Worm (Caenorhabditis elegans) whole organism, early embryonic: ENCODE measurements around the gene Y37E11B.1.

ENCODE experiments used
- B0310.2 ChIP-seq: sonication (generic microtip); optimal IDR thresholded peaks from 2 replicates; lab custom pipeline; 2016; ENCODE audit warnings: mild to moderate bottlenecking, missing genetic modification characterization, missing compliant biosample characterization
- F13C5.2 ChIP-seq: sonication (generic microtip); optimal IDR thresholded peaks from 2 replicates; lab custom pipeline; 2017; ENCODE audit warnings: mild to moderate bottlenecking, missing genetic modification characterization, inconsistent platforms, missing compliant biosample characterization
- aly-1 ChIP-seq: sonication (generic microtip); optimal IDR thresholded peaks from 2 replicates; lab custom pipeline; 2016; ENCODE audit warnings: missing genetic modification characterization, missing compliant biosample characterization
- ama-1 ChIP-seq: fragments of 150-350 bp; optimal IDR thresholded peaks from 2 replicates; lab custom pipeline; 2014
- ceh-13 ChIP-seq: fragments of 200-800 bp; sonication (Bioruptor generic); optimal IDR thresholded peaks from 2 replicates; lab custom pipeline; 2018; ENCODE audit warnings: mild to moderate bottlenecking, missing genetic modification characterization, missing compliant biosample characterization
- ceh-36 ChIP-seq: sonication (generic microtip); optimal IDR thresholded peaks from 2 replicates; lab custom pipeline; 2016; ENCODE audit warnings: missing genetic modification characterization, inconsistent platforms, missing compliant biosample characterization
- ets-7 ChIP-seq: sonication (generic microtip); optimal IDR thresholded peaks from 2 replicates; lab custom pipeline; 2016; ENCODE audit warnings: missing genotype, missing genetic modification characterization, missing compliant biosample characterization
- flt-1 ChIP-seq: fragments of 200-800 bp; sonication (Bioruptor generic); IDR thresholded peaks from 2 replicates; pipeline ENCODE4 v1.3.6; 2022; ENCODE audit warnings: missing genetic modification characterization, missing compliant biosample characterization
- hmbx-1 ChIP-seq: sonication (generic microtip); optimal IDR thresholded peaks from 2 replicates; lab custom pipeline; 2016; ENCODE audit warnings: mild to moderate bottlenecking, missing genetic modification characterization, missing compliant biosample characterization
- hmg-4 ChIP-seq: fragments of 200-800 bp; sonication (Bioruptor generic); optimal IDR thresholded peaks from 2 replicates; lab custom pipeline; 2018; ENCODE audit warnings: mild to moderate bottlenecking, missing genetic modification characterization, missing compliant biosample characterization
- hnd-1 ChIP-seq: sonication (generic microtip); optimal IDR thresholded peaks from 2 replicates; lab custom pipeline; 2016; ENCODE audit warnings: missing genetic modification characterization, missing compliant biosample characterization
- pes-1 ChIP-seq: fragments of 200-800 bp; sonication (Bioruptor generic); IDR thresholded peaks from 2 replicates; pipeline ENCODE4 v1.3.6; 2022; ENCODE audit warnings: missing genetic modification reagents, missing genetic modification characterization, missing compliant biosample characterization
- scrt-1 ChIP-seq: fragments of 200-800 bp; sonication (Bioruptor generic); IDR thresholded peaks from 2 replicates; pipeline ENCODE4 v1.3.6; 2022; ENCODE audit warnings: missing genetic modification characterization, missing compliant biosample characterization
- sea-1 ChIP-seq: fragments of 200-800 bp; sonication (Bioruptor generic); conservative IDR thresholded peaks from 2 replicates; pipeline ENCODE4 v1.3.6; 2022; ENCODE audit warnings: missing genetic modification characterization, missing compliant biosample characterization
- tbx-11 ChIP-seq: fragments of 200-800 bp; sonication (Bioruptor generic); IDR thresholded peaks from 2 replicates; pipeline ENCODE4 v1.3.6; 2022; ENCODE audit warnings: missing genetic modification characterization, missing compliant biosample characterization
- tbx-37 ChIP-seq: fragments of 200-800 bp; sonication (Bioruptor generic); conservative IDR thresholded peaks from 2 replicates; pipeline ENCODE4 v1.3.6; 2022; ENCODE audit warnings: missing genetic modification reagents, missing genetic modification characterization, missing compliant biosample characterization
- tra-4 ChIP-seq: sonication (generic microtip); optimal IDR thresholded peaks from 2 replicates; lab custom pipeline; 2017; ENCODE audit warnings: missing genetic modification characterization, missing compliant biosample characterization

The Y37E11B.1 gene

DNA sequence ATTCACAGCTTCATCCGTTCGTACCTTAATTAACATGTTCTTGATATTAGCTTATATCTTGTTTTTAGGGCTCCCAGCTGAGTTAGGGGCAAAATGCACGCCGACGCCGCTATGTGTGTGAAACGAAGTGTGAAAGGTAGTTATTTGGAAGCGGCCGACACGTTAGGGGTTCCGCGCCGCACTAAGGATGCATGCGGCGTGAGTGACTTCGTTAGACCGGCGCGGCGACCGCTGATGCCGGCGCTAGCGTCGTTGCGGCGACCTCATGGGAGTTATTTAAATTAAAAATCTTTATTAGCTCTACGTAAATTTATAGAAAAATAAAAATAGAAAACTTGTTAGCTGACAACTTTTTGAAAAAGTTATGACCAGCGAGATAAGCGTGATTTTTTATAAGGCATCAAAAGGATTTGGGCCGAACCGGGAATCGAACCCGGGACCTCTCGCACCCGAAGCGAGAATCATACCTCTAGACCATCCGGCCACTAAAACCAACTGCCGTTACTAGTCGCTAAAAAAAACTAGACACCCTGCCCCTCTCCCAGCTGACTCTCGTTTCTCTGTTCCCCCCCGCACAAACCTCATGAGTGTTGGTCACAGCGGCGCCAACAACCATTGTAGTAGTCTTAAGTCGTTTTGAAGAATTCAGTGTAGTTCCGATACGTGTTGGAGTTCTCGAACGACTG, 27.5 kb upstream of the Y37E11B.1 start:
- TF ChIP-seq F13C5.2 = peak; percentile 12
- TF ChIP-seq hmg-4 (GFP tag; lab: Kevin White, UChicago) = peak; percentile 83
- no peak for TF ChIP-seq ets-7 (tag; lab: Kevin White, UChicago)
- peak; percentile 71 for TF ChIP-seq aly-1 (tag; lab: Kevin White, UChicago)
- TF ChIP-seq sea-1 (GFP tag; lab: Robert Waterston, UW) = peak; percentile 76
- no peak for TF ChIP-seq ama-1 (lab: Kevin White, UChicago)
- peak; percentile 68 for TF ChIP-seq tra-4 (tag; lab: Kevin White, UChicago)
- peak; percentile 69 for TF ChIP-seq tbx-11
- peak; percentile 63 for TF ChIP-seq B0310.2 (tag; lab: Kevin White, UChicago)
- peak; percentile 68 for TF ChIP-seq ceh-36 (tag; lab: Kevin White, UChicago)
- peak; percentile 88 for TF ChIP-seq pes-1
- TF ChIP-seq hmbx-1 (tag; lab: Kevin White, UChicago) = peak; percentile 28
- peak; percentile 10 for TF ChIP-seq ceh-13
- TF ChIP-seq tbx-37 (GFP tag; lab: Robert Waterston, UW) = peak; percentile 66; the same call in 1 of the 2 replicates
- TF ChIP-seq flt-1 (GFP tag; lab: Robert Waterston, UW) = peak; percentile 83
- peak; percentile 80 for TF ChIP-seq scrt-1 (GFP tag; lab: Robert Waterston, UW)
- peak; percentile 43 for TF ChIP-seq hnd-1

DNA sequence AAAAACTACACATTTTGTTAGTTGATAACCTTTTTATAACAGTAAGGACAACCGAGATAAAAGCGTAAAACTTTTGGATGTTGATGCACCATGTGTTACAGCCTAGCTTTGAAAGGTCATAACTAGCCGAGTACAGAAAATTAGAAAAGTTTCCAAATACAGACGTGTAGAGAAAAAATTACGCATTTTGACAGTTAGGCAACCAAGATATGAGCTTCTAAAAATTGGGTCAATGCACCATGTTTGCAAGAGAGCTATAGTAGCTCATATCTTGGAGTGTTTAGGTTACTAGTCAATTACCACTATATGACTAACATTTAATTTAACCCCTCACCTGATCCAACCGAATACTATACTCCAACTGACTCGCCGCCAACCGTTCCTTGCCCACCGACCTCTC, 26.5 kb upstream of the Y37E11B.1 start:
- TF ChIP-seq sea-1 (GFP tag; lab: Robert Waterston, UW) (no peak), pes-1 (no peak), scrt-1 (GFP tag; lab: Robert Waterston, UW) (no peak), tbx-11 (no peak), hnd-1 (no peak), ceh-36 (tag; lab: Kevin White, UChicago) (no peak), tbx-37 (GFP tag; lab: Robert Waterston, UW) (no peak), hmbx-1 (tag; lab: Kevin White, UChicago) (no peak), ets-7 (tag; lab: Kevin White, UChicago) (no peak), ama-1 (lab: Kevin White, UChicago) (no peak), flt-1 (GFP tag; lab: Robert Waterston, UW) (no peak), F13C5.2 (no peak), tra-4 (tag; lab: Kevin White, UChicago) (no peak), hmg-4 (GFP tag; lab: Kevin White, UChicago) (no peak)

DNA sequence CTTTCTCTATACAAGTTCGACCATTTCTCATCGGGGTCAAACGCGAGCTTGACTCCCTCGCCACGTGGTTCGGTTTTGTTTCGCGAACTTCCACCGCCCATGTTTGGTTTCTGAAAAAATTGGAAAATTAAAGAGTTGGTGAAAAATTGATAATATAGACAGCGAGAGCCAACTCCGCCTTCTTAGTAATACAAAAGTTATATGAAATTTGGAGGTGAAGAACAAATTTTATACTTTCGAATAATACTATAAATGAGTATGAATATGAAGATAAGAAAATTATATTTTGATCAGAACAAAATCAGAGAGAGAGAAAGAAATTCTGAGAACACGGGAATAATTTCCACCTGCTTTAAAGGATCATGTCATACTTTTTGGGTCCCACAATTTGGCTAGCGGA, 22.1 kb upstream of the Y37E11B.1 start, which contains the start of gene osm-9:
Gene osm-9 (minus strand): TSS at position 101 of the 400 bp plus-strand sequence.
- TF ChIP-seq F13C5.2 = no peak
- no peak for TF ChIP-seq ceh-36 (tag; lab: Kevin White, UChicago)
- no peak for TF ChIP-seq ceh-13
- no peak for TF ChIP-seq tbx-11
- TF ChIP-seq scrt-1 (GFP tag; lab: Robert Waterston, UW) = no peak
- no peak for TF ChIP-seq tra-4 (tag; lab: Kevin White, UChicago)
- no peak for TF ChIP-seq tbx-37 (GFP tag; lab: Robert Waterston, UW)
- TF ChIP-seq ets-7 (tag; lab: Kevin White, UChicago) = no peak
- TF ChIP-seq B0310.2 (tag; lab: Kevin White, UChicago) = no peak
- TF ChIP-seq hmg-4 (GFP tag; lab: Kevin White, UChicago) = no peak
- no peak for TF ChIP-seq hmbx-1 (tag; lab: Kevin White, UChicago)
- TF ChIP-seq sea-1 (GFP tag; lab: Robert Waterston, UW) = no peak
- TF ChIP-seq aly-1 (tag; lab: Kevin White, UChicago) = no peak
- TF ChIP-seq pes-1 = no peak
- no peak for TF ChIP-seq hnd-1
- no peak for TF ChIP-seq ama-1 (lab: Kevin White, UChicago)

DNA sequence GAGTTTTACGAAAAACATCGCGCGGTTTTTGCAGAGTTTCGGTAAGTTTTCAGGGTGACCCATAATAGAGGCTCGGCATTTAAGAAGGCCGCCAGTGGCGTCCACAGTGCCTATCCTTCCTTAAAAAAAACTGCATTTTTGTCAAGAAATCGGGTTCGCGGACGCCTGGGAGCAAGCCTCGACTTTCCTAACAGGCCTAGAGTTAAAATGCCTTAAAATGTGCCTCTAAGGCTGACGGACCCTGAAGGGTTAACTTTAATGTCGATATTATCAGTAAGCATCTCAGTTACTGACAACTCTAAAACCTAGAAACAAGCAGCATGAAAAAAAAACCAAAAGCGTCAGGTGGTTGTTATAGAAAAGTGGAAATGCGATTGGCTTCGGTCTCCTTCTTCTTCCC, 20.2 kb upstream of the Y37E11B.1 start:
- TF ChIP-seq tbx-37 (GFP tag; lab: Robert Waterston, UW) (no peak), tbx-11 (no peak), hnd-1 (no peak), flt-1 (GFP tag; lab: Robert Waterston, UW) (no peak), tra-4 (tag; lab: Kevin White, UChicago) (no peak), sea-1 (GFP tag; lab: Robert Waterston, UW) (no peak), ets-7 (tag; lab: Kevin White, UChicago) (no peak), F13C5.2 (no peak), ceh-36 (tag; lab: Kevin White, UChicago) (no peak), pes-1 (no peak), hmbx-1 (tag; lab: Kevin White, UChicago) (no peak), ceh-13 (no peak), scrt-1 (GFP tag; lab: Robert Waterston, UW) (no peak), ama-1 (lab: Kevin White, UChicago) (no peak), aly-1 (tag; lab: Kevin White, UChicago) (no peak), hmg-4 (GFP tag; lab: Kevin White, UChicago) (no peak), B0310.2 (tag; lab: Kevin White, UChicago) (no peak)

DNA sequence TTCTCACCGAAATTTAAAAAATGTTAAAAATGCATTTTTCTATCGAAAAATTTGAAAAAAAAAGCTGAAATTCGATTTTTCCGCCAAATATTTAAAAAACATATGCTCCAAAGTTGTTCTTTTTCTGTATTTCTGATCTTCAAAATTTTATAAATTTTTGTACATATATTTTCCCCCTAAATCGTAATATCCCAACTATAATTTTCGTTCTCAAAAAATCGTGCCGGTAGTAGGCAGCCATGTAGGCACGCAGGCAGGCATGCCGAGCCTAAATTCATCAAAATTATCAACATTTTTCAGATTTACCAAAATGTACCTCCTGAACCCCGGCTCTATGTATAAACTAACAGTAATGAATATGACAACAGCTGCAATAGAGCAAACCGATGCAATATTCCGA, 14.5 kb upstream of the Y37E11B.1 start, which contains the start of gene sre-5:
Gene sre-5 (plus strand): TSS at position 301 of the 400 bp plus-strand sequence.
- TF ChIP-seq tbx-37 (GFP tag; lab: Robert Waterston, UW) = no peak
- TF ChIP-seq flt-1 (GFP tag; lab: Robert Waterston, UW) = no peak
- no peak for TF ChIP-seq pes-1
- TF ChIP-seq tra-4 (tag; lab: Kevin White, UChicago) = no peak
- no peak for TF ChIP-seq ceh-36 (tag; lab: Kevin White, UChicago)
- TF ChIP-seq ets-7 (tag; lab: Kevin White, UChicago) = no peak
- no peak for TF ChIP-seq hnd-1
- no peak for TF ChIP-seq F13C5.2
- TF ChIP-seq ceh-13 = no peak
- no peak for TF ChIP-seq ama-1 (lab: Kevin White, UChicago)
- TF ChIP-seq hmg-4 (GFP tag; lab: Kevin White, UChicago) = no peak
- TF ChIP-seq hmbx-1 (tag; lab: Kevin White, UChicago) = no peak
- TF ChIP-seq aly-1 (tag; lab: Kevin White, UChicago) = no peak
- TF ChIP-seq tbx-11 = no peak
- no peak for TF ChIP-seq B0310.2 (tag; lab: Kevin White, UChicago)
- TF ChIP-seq scrt-1 (GFP tag; lab: Robert Waterston, UW) = no peak
- TF ChIP-seq sea-1 (GFP tag; lab: Robert Waterston, UW) = no peak

DNA sequence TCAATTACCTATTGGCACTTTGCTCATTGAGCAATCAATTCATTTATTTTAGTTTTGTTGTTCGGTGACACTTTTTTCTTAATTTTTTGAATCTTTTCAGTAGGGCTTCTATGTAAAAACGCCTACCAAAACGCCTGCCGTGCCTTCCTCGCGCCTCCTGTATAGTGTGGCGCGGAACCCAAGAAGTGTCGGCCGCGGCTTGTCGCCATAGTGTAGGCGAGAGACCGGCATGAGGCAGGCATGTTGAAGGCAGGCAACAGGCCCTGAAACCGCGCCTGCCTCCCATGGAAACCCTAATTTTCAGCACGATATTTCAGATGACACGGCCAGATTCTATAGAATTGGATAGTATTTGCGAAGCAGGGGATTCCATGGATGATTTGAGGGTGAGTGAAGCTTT, 10.8 kb upstream of the Y37E11B.1 start, which contains the start of gene otpl-1:
Gene otpl-1 (plus strand): TSS at position 372 of the 400 bp plus-strand sequence.
- TF ChIP-seq hmg-4 (GFP tag; lab: Kevin White, UChicago) (no peak), pes-1 (no peak), hmbx-1 (tag; lab: Kevin White, UChicago) (no peak), ama-1 (lab: Kevin White, UChicago) (no peak), tbx-37 (GFP tag; lab: Robert Waterston, UW) (no peak), ets-7 (tag; lab: Kevin White, UChicago) (no peak), tra-4 (tag; lab: Kevin White, UChicago) (no peak), sea-1 (GFP tag; lab: Robert Waterston, UW) (no peak), B0310.2 (tag; lab: Kevin White, UChicago) (no peak)
